Worm (Caenorhabditis elegans) whole organism, mixed stage, embryonic: Measurements from ENCODE around the gene F26F2.8.
A peak's percentile ranks its signal among the peaks of the same experiment; 100 is the strongest.
"Not testable (repeated sequence)": the region's sequence is repeated elsewhere in the genome, so short reads cannot be mapped to it uniquely, and the experiment has no call there.

ENCODE experiments used
- M03D4.4 ChIP-seq: sonication (generic microtip); optimal IDR thresholded peaks from 2 replicates; lab custom pipeline; 2017; ENCODE audit warnings: mild to moderate bottlenecking, missing genetic modification characterization, missing compliant biosample characterization
- bed-3 ChIP-seq: fragments of 200-800 bp; sonication (Bioruptor generic); optimal IDR thresholded peaks from 3 replicates; lab custom pipeline; 2018; ENCODE audit warnings: mild to moderate bottlenecking, missing genetic modification characterization, moderate library complexity, missing compliant biosample characterization
- blmp-1 ChIP-seq: fragments of 150-350 bp; optimal IDR thresholded peaks from 2 replicates; lab custom pipeline; 2014; ENCODE audit warnings: missing biosample characterization, missing genetic modification characterization
- ceh-39 ChIP-seq: fragments of 150-350 bp; optimal IDR thresholded peaks from 2 replicates; lab custom pipeline; 2014; ENCODE audit warnings: missing biosample characterization, missing genetic modification characterization
- ceh-43 ChIP-seq: fragments of 200-800 bp; sonication (Bioruptor generic); optimal IDR thresholded peaks from 2 replicates; lab custom pipeline; 2018; ENCODE audit warnings: mild to moderate bottlenecking, missing genetic modification characterization, moderate library complexity, missing compliant biosample characterization
- ceh-83 ChIP-seq: fragments of 200-800 bp; sonication (Bioruptor generic); optimal IDR thresholded peaks from 2 replicates; lab custom pipeline; 2018; ENCODE audit warnings: mild to moderate bottlenecking, missing genetic modification characterization, missing compliant biosample characterization
- ces-1 ChIP-seq: fragments of 150-350 bp; optimal IDR thresholded peaks from 2 replicates; lab custom pipeline; 2014; ENCODE audit warnings: missing biosample characterization, missing genetic modification reagents, missing genetic modification characterization
- cnd-1 ChIP-seq: fragments of 200-800 bp; sonication (Bioruptor generic); optimal IDR thresholded peaks from 2 replicates; lab custom pipeline; 2018; ENCODE audit warnings: mild to moderate bottlenecking, missing genetic modification characterization, missing compliant biosample characterization
- drap-1 ChIP-seq: fragments of 200-800 bp; sonication (Bioruptor generic); optimal IDR thresholded peaks from 3 replicates; lab custom pipeline; 2018; ENCODE audit warnings: mild to moderate bottlenecking, missing genetic modification characterization, missing compliant biosample characterization
- elt-1 ChIP-seq: sonication (generic microtip); optimal IDR thresholded peaks from 2 replicates; lab custom pipeline; 2017; ENCODE audit warnings: missing genetic modification characterization, mild to moderate bottlenecking, missing compliant biosample characterization, antibody characterized with exemption, moderate library complexity, borderline replicate concordance; ENCODE audit not compliant: insufficient read depth
- elt-3 ChIP-seq: fragments of 150-350 bp; optimal IDR thresholded peaks from 2 replicates; lab custom pipeline; 2014; ENCODE audit warnings: missing biosample characterization, missing genetic modification characterization
- flh-1 ChIP-seq: fragments of 200-800 bp; sonication (Bioruptor generic); optimal IDR thresholded peaks from 2 replicates; lab custom pipeline; 2018; ENCODE audit warnings: mild to moderate bottlenecking, missing genetic modification characterization, moderate library complexity, missing compliant biosample characterization
- ham-2 ChIP-seq: fragments of 200-800 bp; sonication (Bioruptor generic); optimal IDR thresholded peaks from 2 replicates; lab custom pipeline; 2018; ENCODE audit warnings: mild to moderate bottlenecking, missing genetic modification characterization, missing compliant biosample characterization
- hlh-1 ChIP-seq: fragments of 150-350 bp; optimal IDR thresholded peaks from 2 replicates; lab custom pipeline; 2014; ENCODE audit warnings: missing biosample characterization, missing genetic modification reagents, missing genetic modification characterization
- lin-13 ChIP-seq: fragments of 150-350 bp; optimal IDR thresholded peaks from 2 replicates; lab custom pipeline; 2014; ENCODE audit warnings: missing biosample characterization, missing genetic modification characterization
- lin-32 ChIP-seq: fragments of 200-800 bp; sonication (Bioruptor generic); optimal IDR thresholded peaks from 2 replicates; lab custom pipeline; 2018; ENCODE audit warnings: mild to moderate bottlenecking, missing genetic modification characterization, missing compliant biosample characterization
- lsy-2 ChIP-seq: fragments of 150-350 bp; optimal IDR thresholded peaks from 2 replicates; lab custom pipeline; 2014; ENCODE audit warnings: missing biosample characterization, missing genetic modification characterization
- mab-5 ChIP-seq: fragments of 150-350 bp; optimal IDR thresholded peaks from 2 replicates; lab custom pipeline; 2014; ENCODE audit warnings: missing biosample characterization, missing genetic modification characterization
- mep-1 ChIP-seq: fragments of 150-350 bp; optimal IDR thresholded peaks from 2 replicates; lab custom pipeline; 2017; ENCODE audit warnings: missing biosample characterization, missing genetic modification reagents, missing genetic modification characterization, inconsistent platforms
- mls-2 ChIP-seq: sonication (generic microtip); optimal IDR thresholded peaks from 2 replicates; lab custom pipeline; 2016; ENCODE audit warnings: mild to moderate bottlenecking, missing genetic modification characterization, moderate library complexity, missing compliant biosample characterization
- nhr-2 ChIP-seq: fragments of 150-350 bp; optimal IDR thresholded peaks from 2 replicates; lab custom pipeline; 2014; ENCODE audit warnings: missing biosample characterization, missing genetic modification characterization
- nhr-237 ChIP-seq: fragments of 150-350 bp; optimal IDR thresholded peaks from 2 replicates; lab custom pipeline; 2014; ENCODE audit warnings: missing biosample characterization, missing genetic modification characterization
- nhr-28 ChIP-seq: fragments of 150-350 bp; optimal IDR thresholded peaks from 2 replicates; lab custom pipeline; 2014; ENCODE audit warnings: missing biosample characterization, missing genetic modification characterization
- nhr-76 ChIP-seq: sonication (generic microtip); optimal IDR thresholded peaks from 2 replicates; lab custom pipeline; 2017; ENCODE audit warnings: missing biosample characterization, missing genetic modification characterization
- pha-4 ChIP-seq: fragments of 150-350 bp; optimal IDR thresholded peaks from 2 replicates; lab custom pipeline; 2018; ENCODE audit warnings: missing biosample characterization, missing genetic modification reagents, missing genetic modification characterization
- snpc-4 ChIP-seq: fragments of 150-350 bp; optimal IDR thresholded peaks from 2 replicates; lab custom pipeline; 2014; ENCODE audit warnings: missing biosample characterization, missing genetic modification characterization
- sptf-1 ChIP-seq: sonication (generic microtip); optimal IDR thresholded peaks from 2 replicates; lab custom pipeline; 2017; ENCODE audit warnings: mild to moderate bottlenecking, missing genetic modification characterization, moderate library complexity, missing compliant biosample characterization
- tbx-8 ChIP-seq: fragments of 200-800 bp; sonication (Bioruptor generic); optimal IDR thresholded peaks from 2 replicates; lab custom pipeline; 2018; ENCODE audit warnings: mild to moderate bottlenecking, missing genetic modification characterization, moderate library complexity, missing compliant biosample characterization
- unc-39 ChIP-seq: fragments of 150-350 bp; optimal IDR thresholded peaks from 2 replicates; lab custom pipeline; 2014; ENCODE audit warnings: missing biosample characterization, missing genetic modification characterization
- unc-62 ChIP-seq: fragments of 150-350 bp; optimal IDR thresholded peaks from 2 replicates; lab custom pipeline; 2014; ENCODE audit warnings: missing biosample characterization, missing genetic modification reagents, missing genetic modification characterization
- ztf-11 ChIP-seq: fragments of 150-350 bp; optimal IDR thresholded peaks from 2 replicates; lab custom pipeline; 2014; ENCODE audit warnings: missing biosample characterization, missing genetic modification characterization

F26F2.8 gene

DNA sequence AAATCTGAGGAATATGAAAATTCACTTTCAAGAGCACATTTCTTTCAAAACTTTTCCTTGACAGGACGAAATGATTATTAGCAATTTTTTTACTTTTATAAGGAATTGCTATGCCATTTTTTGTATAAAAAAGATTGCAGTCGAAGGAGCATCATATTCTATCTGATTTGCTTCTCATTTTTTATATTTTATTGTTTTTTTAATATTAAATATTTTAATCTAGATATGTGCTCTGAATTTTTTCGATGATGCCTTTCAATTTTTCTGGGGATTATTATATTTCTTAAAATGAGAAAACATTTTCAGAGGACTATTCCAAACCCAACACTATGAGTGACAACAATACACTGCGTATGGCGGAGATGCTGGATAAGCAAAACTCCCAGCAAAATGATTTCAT, 15.3 kb upstream of the F26F2.8 start, which contains the start of gene F26F2.13:
F26F2.13 (plus strand) TSS at position 301 of the 400 bp plus-strand sequence.
- TF ChIP-seq bed-3 (GFP tag; lab: Kevin White, UChicago); elt-3; nhr-237 (tag; lab: Kevin White, UChicago): not testable (repeated sequence)

DNA sequence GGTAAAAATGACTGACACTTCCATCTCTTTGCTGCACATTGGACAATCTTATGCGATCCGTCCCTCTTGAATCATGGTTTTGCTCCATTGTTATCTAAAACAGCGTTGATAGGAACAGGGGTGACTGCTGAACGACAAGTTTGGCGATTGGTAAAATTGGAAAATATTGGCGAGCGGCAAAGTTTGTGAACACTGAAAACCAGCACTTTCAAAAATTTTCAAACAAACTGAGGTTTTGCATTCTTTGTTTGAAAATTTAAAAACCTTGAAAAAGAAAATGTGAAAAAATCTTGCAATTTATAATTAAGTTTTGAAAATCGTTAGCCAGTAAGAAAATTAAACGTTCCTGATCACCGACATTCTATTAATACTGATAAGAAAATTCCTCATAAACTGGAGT, 12.9 kb upstream of the F26F2.8 start, which contains the start of gene F26F2.3:
F26F2.3 (minus strand) TSS at position 101 of the 400 bp plus-strand sequence.
- no peak for TF ChIP-seq blmp-1 (tag; lab: Kevin White, UChicago)
- no peak for TF ChIP-seq unc-62
- no peak for TF ChIP-seq mab-5 (tag; lab: Kevin White, UChicago)
- no peak for TF ChIP-seq ces-1
- TF ChIP-seq lin-32 (GFP tag; lab: Kevin White, UChicago): no peak
- no peak for TF ChIP-seq mls-2 (tag; lab: Kevin White, UChicago)
- no peak for TF ChIP-seq pha-4 (tag; lab: Kevin White, UChicago)
- no peak for TF ChIP-seq ham-2 (GFP tag; lab: Kevin White, UChicago)
- TF ChIP-seq lsy-2 (tag; lab: Kevin White, UChicago): no peak
- TF ChIP-seq elt-1 (tag; lab: Kevin White, UChicago): no peak

- not testable (repeated sequence) for TF ChIP-seq ceh-83 (GFP tag; lab: Kevin White, UChicago); nhr-237 (tag; lab: Kevin White, UChicago); drap-1 (GFP tag; lab: Kevin White, UChicago)
Observed at ce11 chrV:20568995-20569394, 10.4 kb upstream of the F26F2.8 start, which contains the start of gene F26F2.4. Gene F26F2.4 (plus strand): TSS chrV:20569295.

DNA sequence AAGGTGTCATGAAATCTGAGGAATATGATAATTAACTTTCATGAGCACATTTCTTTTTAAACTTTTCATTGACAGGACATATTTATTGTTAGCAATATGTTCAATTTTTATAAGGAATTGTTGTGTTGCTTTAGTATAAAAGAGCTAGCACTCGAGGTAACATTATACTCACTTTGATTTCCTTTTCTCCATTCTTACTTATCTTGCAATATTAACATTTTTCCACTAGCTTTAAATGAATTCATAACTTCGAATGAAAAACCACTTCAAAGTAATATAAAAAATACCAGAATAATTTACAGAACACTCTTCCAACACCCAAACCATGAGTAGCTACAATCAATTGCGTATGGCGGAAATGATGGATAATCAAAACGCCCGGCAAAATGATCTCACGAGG, 6.0 kb upstream of the F26F2.8 start, which contains the start of gene F26F2.5:
F26F2.5 (plus strand) TSS at position 301 of the 400 bp plus-strand sequence.
- TF ChIP-seq ztf-11 (no peak), snpc-4 (tag; lab: Kevin White, UChicago) (no peak), unc-62 (no peak), nhr-237 (tag; lab: Kevin White, UChicago) (no peak)
- TF ChIP-seq, all 35 proteins: peak for 0

DNA sequence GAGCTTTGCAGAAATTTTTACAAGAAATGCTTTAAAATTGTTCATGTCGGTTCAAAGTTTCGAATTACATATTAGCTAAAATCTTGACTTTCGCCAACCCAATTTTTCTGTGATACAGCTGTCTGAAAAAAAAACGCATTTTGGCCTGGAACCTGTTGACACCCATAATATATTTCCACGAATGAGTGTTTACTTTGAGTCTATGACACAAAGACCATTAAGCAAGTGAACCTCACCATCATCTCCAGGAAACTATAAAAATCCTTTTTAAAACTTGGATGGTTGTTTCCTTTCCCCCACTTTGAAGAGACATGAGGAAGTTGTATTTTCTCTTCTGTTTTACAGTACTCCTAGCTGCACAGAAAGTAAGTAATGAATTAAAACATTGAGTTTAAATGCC, 5.0 kb upstream of the F26F2.8 start, which contains the start of gene clec-263:
clec-263 (plus strand) TSS at position 301 of the 400 bp plus-strand sequence.
- TF ChIP-seq nhr-76 (tag; lab: Kevin White, UChicago) (no peak), unc-62 (no peak), elt-1 (tag; lab: Kevin White, UChicago) (no peak), ces-1 (no peak), ceh-39 (tag; lab: Kevin White, UChicago) (no peak), nhr-237 (tag; lab: Kevin White, UChicago) (no peak), ztf-11 (no peak), mab-5 (tag; lab: Kevin White, UChicago) (no peak), blmp-1 (tag; lab: Kevin White, UChicago) (no peak), mep-1 (no peak), nhr-2 (tag; lab: Kevin White, UChicago) (no peak), drap-1 (GFP tag; lab: Kevin White, UChicago) (no peak), lsy-2 (tag; lab: Kevin White, UChicago) (no peak), tbx-8 (GFP tag; lab: Kevin White, UChicago) (no peak)

DNA sequence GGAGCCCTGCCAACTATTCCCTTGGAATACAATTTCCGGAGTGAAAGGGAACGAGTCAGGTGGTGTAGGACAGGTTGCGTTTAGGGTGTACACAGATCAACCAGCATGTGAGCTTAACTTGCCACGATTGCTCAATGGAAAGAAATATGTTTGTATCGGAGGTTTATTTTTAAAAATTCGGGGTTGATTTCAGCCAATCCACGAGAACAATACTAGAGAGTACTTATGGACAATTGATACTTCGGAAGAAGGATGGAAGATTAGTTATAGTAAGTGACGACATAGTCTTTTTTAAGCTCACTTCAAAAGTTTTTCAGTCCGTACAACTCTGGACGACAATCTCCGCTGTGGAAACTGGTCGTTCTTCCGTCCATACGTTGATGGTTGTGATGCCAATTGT, 4.5 kb upstream of the F26F2.8 start:
- TF ChIP-seq blmp-1 (tag; lab: Kevin White, UChicago): no peak
- TF ChIP-seq, all 35 proteins: peak for 0

ce11 chrV:20580511-20581040, 1.2 kb downstream of the F26F2.8 start, which contains the start of gene F26F2.7:
Gene F26F2.7 (plus strand): TSS chrV:20580990.
- no peak for TF ChIP-seq ztf-11
- TF ChIP-seq mab-5 (tag; lab: Kevin White, UChicago): peak; percentile 45
- no peak for TF ChIP-seq nhr-76 (tag; lab: Kevin White, UChicago)
- TF ChIP-seq drap-1 (GFP tag; lab: Kevin White, UChicago): peak; percentile 71
- no peak for TF ChIP-seq unc-62
- TF ChIP-seq nhr-28: no peak
- TF ChIP-seq M03D4.4 (tag; lab: Kevin White, UChicago): peak; percentile 53
- no peak for TF ChIP-seq unc-39 (tag; lab: Kevin White, UChicago)
- peak; percentile 77 for TF ChIP-seq ces-1
- TF ChIP-seq ceh-39 (tag; lab: Kevin White, UChicago): peak; percentile 12
- TF ChIP-seq nhr-2 (tag; lab: Kevin White, UChicago): no peak
- TF ChIP-seq ceh-83 (GFP tag; lab: Kevin White, UChicago): peak; percentile 61
- peak; percentile 74 for TF ChIP-seq mep-1
- TF ChIP-seq lin-13 (tag; lab: Kevin White, UChicago): peak; percentile 70
- no peak for TF ChIP-seq snpc-4 (tag; lab: Kevin White, UChicago)
- no peak for TF ChIP-seq flh-1 (GFP tag; lab: Kevin White, UChicago)
- peak; percentile 34 for TF ChIP-seq ceh-43 (GFP tag; lab: Kevin White, UChicago)
- TF ChIP-seq hlh-1: peak; percentile 23
- TF ChIP-seq pha-4 (tag; lab: Kevin White, UChicago): peak; percentile 23
- TF ChIP-seq lin-32 (GFP tag; lab: Kevin White, UChicago): peak; percentile 17
- peak; percentile 48 for TF ChIP-seq cnd-1 (tag; lab: Kevin White, UChicago)
- TF ChIP-seq lsy-2 (tag; lab: Kevin White, UChicago): peak; percentile 57
- TF ChIP-seq mls-2 (tag; lab: Kevin White, UChicago): peak; percentile 67
- TF ChIP-seq sptf-1: peak; percentile 95
